Fruit fly (Drosophila melanogaster): ENCODE measurements around the gene sog.

The sog gene

dm6 chrX:15591721-15592491 is 41.3 kb downstream of the sog start (continued):
- peak; percentile 21 for TF ChIP-seq CG8388 (GFP tag; optimal IDR thresholded peaks at IDR 0.05)
- TF ChIP-seq CG2889 (GFP tag; IDR thresholded peaks at IDR 0.05): no peak
- TF ChIP-seq chinmo (GFP tag; IDR thresholded peaks at IDR 0.05; ENCODE audit: partially characterized antibody): no peak
- no peak for TF ChIP-seq Sin3A (optimal IDR thresholded peaks at IDR 0.05)
- peak; percentile 10 for TF ChIP-seq CG2202 (tag; optimal IDR thresholded peaks at IDR 0.05)
- peak; percentile 70 for TF ChIP-seq row (GFP tag; IDR thresholded peaks at IDR 0.05)
- no peak for TF ChIP-seq dan (GFP tag; IDR thresholded peaks at IDR 0.05)
- TF ChIP-seq zen (tag; optimal IDR thresholded peaks at IDR 0.05): no peak
- TF ChIP-seq Rfx (GFP tag; IDR thresholded peaks at IDR 0.05): peak; percentile 50
- TF ChIP-seq CG16863 (GFP tag; optimal IDR thresholded peaks at IDR 0.05): peak; percentile 21
- peak; percentile 35; the same call in 1 of the 2 replicates for TF ChIP-seq Drgx (GFP tag; IDR thresholded peaks at IDR 0.05)
- TF ChIP-seq trem (tag; optimal IDR thresholded peaks at IDR 0.05): no peak
- peak; percentile 76 for TF ChIP-seq Med (GFP tag)
- peak; percentile 19 for TF ChIP-seq CG1529 (GFP tag; optimal IDR thresholded peaks at IDR 0.05)
- 0 out of 3 replicates have a peak, but pooled peaks have one; percentile 4 for TF ChIP-seq Mrtf (GFP tag; IDR thresholded peaks at IDR 0.05)
- TF ChIP-seq CG10366 (GFP tag; IDR thresholded peaks at IDR 0.05): no peak; the same call in 1 of the 2 replicates
- TF ChIP-seq seq (GFP tag; IDR thresholded peaks at IDR 0.05): 0 out of 2 replicates have a peak, but pooled peaks have one; percentile 27
- TF ChIP-seq CG16815 (GFP tag; optimal IDR thresholded peaks at IDR 0.05): peak; percentile 30
- no peak for TF ChIP-seq Atf3 (GFP tag; optimal IDR thresholded peaks at IDR 0.05)
- 0 out of 3 replicates have a peak, but pooled peaks have one; percentile 37 for TF ChIP-seq CG34422 (GFP tag; IDR thresholded peaks at IDR 0.05)
- TF ChIP-seq lmd (GFP tag; IDR thresholded peaks at IDR 0.05): 0 out of 2 replicates have a peak, but pooled peaks have one; percentile 39
- TF ChIP-seq luna (GFP tag; optimal IDR thresholded peaks at IDR 0.05): no peak
- peak; percentile 72 for TF ChIP-seq CG31224 (GFP tag; IDR thresholded peaks at IDR 0.05)
- 0 out of 2 replicates have a peak, but pooled peaks have one; percentile 31 for TF ChIP-seq HLH3B (GFP tag; IDR thresholded peaks at IDR 0.05)
- peak; percentile 45 for TF ChIP-seq CG17385 (GFP tag; optimal IDR thresholded peaks at IDR 0.05)
- peak; percentile 63 for TF ChIP-seq Atf6 (GFP tag; IDR thresholded peaks at IDR 0.05)
- TF ChIP-seq CG2875 (GFP tag; optimal IDR thresholded peaks at IDR 0.05): peak; percentile 49
- TF ChIP-seq ash1 (GFP tag; optimal IDR thresholded peaks at IDR 0.05): no peak
- no peak for TF ChIP-seq CG14965 (GFP tag; optimal IDR thresholded peaks at IDR 0.05; ENCODE audit: borderline replicate concordance)
- peak in 1 of 2 experiments; percentile 29 for TF ChIP-seq Eip74EF (GFP tag; optimal IDR thresholded peaks at IDR 0.05)
- peak; percentile 7 for TF ChIP-seq Side (GFP tag; optimal IDR thresholded peaks at IDR 0.05)
- TF ChIP-seq Ptx1 (GFP tag; IDR thresholded peaks at IDR 0.05): peak; percentile 55
- peak; percentile 9 for TF ChIP-seq gsb-n (tag; optimal IDR thresholded peaks at IDR 0.05)
- peak; percentile 16 for TF ChIP-seq NfI (GFP tag; optimal IDR thresholded peaks at IDR 0.05)
- TF ChIP-seq CG34224 (GFP tag; IDR thresholded peaks at IDR 0.05; ENCODE audit: partially characterized antibody): no peak
- TF ChIP-seq Hand (GFP tag; optimal IDR thresholded peaks at IDR 0.05): peak; percentile 1
- peak in 1 of 3 experiments; percentile 7 for TF ChIP-seq lola (GFP tag; optimal IDR thresholded peaks at IDR 0.05)
- TF ChIP-seq CG7745 (tag; optimal IDR thresholded peaks at IDR 0.05): no peak
- TF ChIP-seq CG16779 (GFP tag; IDR thresholded peaks at IDR 0.05): no peak
- peak; percentile 52 for TF ChIP-seq CG14014 (GFP tag; IDR thresholded peaks at IDR 0.05)
- TF ChIP-seq CG15269 (tag; optimal IDR thresholded peaks at IDR 0.05): peak; percentile 54
- no peak for TF ChIP-seq CG13287 (GFP tag; IDR thresholded peaks at IDR 0.05; ENCODE audit: partially characterized antibody)
- peak; percentile 7 for TF ChIP-seq tx (GFP tag; optimal IDR thresholded peaks at IDR 0.05)
- no peak for TF ChIP-seq btn (GFP tag; optimal IDR thresholded peaks at IDR 0.05)
- TF ChIP-seq CrebB (tag; optimal IDR thresholded peaks at IDR 0.05): no peak
- peak; percentile 68 for TF ChIP-seq dysf (GFP tag; IDR thresholded peaks at IDR 0.05)
- TF ChIP-seq Deaf1 (tag; optimal IDR thresholded peaks at IDR 0.05): no peak
- TF ChIP-seq CG17328 (GFP tag; IDR thresholded peaks at IDR 0.05): peak; percentile 41; the same call in 1 of the 2 replicates
- TF ChIP-seq psq (GFP tag; optimal IDR thresholded peaks at IDR 0.05): no peak
